Worm (Caenorhabditis elegans) whole organism, L3 larva: ENCODE results near the gene nhr-143.

Source experiments
- R02D3.7 ChIP-seq: fragments of 150-350 bp; optimal IDR thresholded peaks from 2 replicates; lab custom pipeline; 2014; ENCODE audit warnings: missing biosample characterization, missing genetic modification characterization
- aly-2 ChIP-seq: fragments of 150-350 bp; optimal IDR thresholded peaks from 2 replicates; lab custom pipeline; 2014; ENCODE audit warnings: missing biosample characterization, missing genetic modification characterization
- ceh-28 ChIP-seq: fragments of 150-350 bp; optimal IDR thresholded peaks from 2 replicates; lab custom pipeline; 2014; ENCODE audit warnings: missing biosample characterization, missing genetic modification reagents, missing genetic modification characterization
- ceh-9 ChIP-seq: sonication (generic microtip); optimal IDR thresholded peaks from 2 replicates; lab custom pipeline; 2018; ENCODE audit warnings: missing biosample characterization, missing genetic modification characterization
- egl-5 ChIP-seq: fragments of 150-350 bp; optimal IDR thresholded peaks from 2 replicates; lab custom pipeline; 2017; ENCODE audit warnings: missing biosample characterization, missing genetic modification reagents, missing genetic modification characterization, inconsistent platforms
- elt-2 ChIP-seq: sonication (generic microtip); optimal IDR thresholded peaks from 2 replicates; lab custom pipeline; 2016; ENCODE audit warnings: missing genetic modification reagents, mild to moderate bottlenecking, missing genetic modification characterization, missing compliant biosample characterization
- elt-3 ChIP-seq, 3 experiments: fragments of 150-350 bp in 1 of 3; sonication (generic microtip) in 2 of 3; optimal IDR thresholded peaks; 2 replicates in 2 of 3; 4 replicates in 1 of 3; lab custom pipeline; 2014 to 2017; ENCODE audit warnings: missing biosample characterization in 3 of 3, missing genetic modification characterization in 3 of 3
- fkh-10 ChIP-seq: sonication (generic microtip); optimal IDR thresholded peaks from 2 replicates; lab custom pipeline; 2017; ENCODE audit warnings: missing biosample characterization, missing genetic modification reagents, missing genetic modification characterization
- fkh-2 ChIP-seq: fragments of 150-350 bp; optimal IDR thresholded peaks from 2 replicates; lab custom pipeline; 2014; ENCODE audit warnings: missing biosample characterization, missing genetic modification reagents, missing genetic modification characterization
- fos-1 ChIP-seq: fragments of 150-350 bp; optimal IDR thresholded peaks from 2 replicates; lab custom pipeline; 2014; ENCODE audit warnings: missing biosample characterization, missing genetic modification characterization
- jun-1 ChIP-seq: fragments of 150-350 bp; optimal IDR thresholded peaks from 2 replicates; lab custom pipeline; 2014; ENCODE audit warnings: missing biosample characterization, missing genetic modification reagents, missing genetic modification characterization
- lin-39 ChIP-seq: fragments of 150-350 bp; optimal IDR thresholded peaks from 2 replicates; lab custom pipeline; 2018; ENCODE audit warnings: missing biosample characterization, missing genetic modification reagents, missing genetic modification characterization
- lsy-12 ChIP-seq: sonication (generic microtip); optimal IDR thresholded peaks from 2 replicates; lab custom pipeline; 2016; ENCODE audit warnings: mild to moderate bottlenecking, missing genetic modification characterization, missing compliant biosample characterization
- mdl-1 ChIP-seq: fragments of 150-350 bp; optimal IDR thresholded peaks from 2 replicates; lab custom pipeline; 2014; ENCODE audit warnings: missing biosample characterization, missing genetic modification characterization
- mml-1 ChIP-seq: fragments of 150-350 bp; sonication (generic microtip); optimal IDR thresholded peaks from 3 replicates; lab custom pipeline; 2014; ENCODE audit warnings: missing biosample characterization, missing genetic modification characterization
- nhr-12 ChIP-seq: fragments of 150-350 bp; optimal IDR thresholded peaks from 2 replicates; lab custom pipeline; 2014; ENCODE audit warnings: missing biosample characterization, missing genetic modification characterization
- nhr-23 ChIP-seq: fragments of 150-350 bp; optimal IDR thresholded peaks from 2 replicates; lab custom pipeline; 2014; ENCODE audit warnings: missing biosample characterization, missing genetic modification reagents, missing genetic modification characterization
- nhr-237 ChIP-seq: fragments of 150-350 bp; optimal IDR thresholded peaks from 2 replicates; lab custom pipeline; 2014; ENCODE audit warnings: missing biosample characterization, missing genetic modification characterization
- nhr-25 ChIP-seq: sonication (generic microtip); optimal IDR thresholded peaks from 2 replicates; lab custom pipeline; 2017; ENCODE audit warnings: missing biosample characterization, missing genetic modification characterization
- nhr-28 ChIP-seq: fragments of 150-350 bp; optimal IDR thresholded peaks from 2 replicates; lab custom pipeline; 2014; ENCODE audit warnings: missing biosample characterization, missing genetic modification characterization
- nhr-67 ChIP-seq: fragments of 150-350 bp; optimal IDR thresholded peaks from 2 replicates; lab custom pipeline; 2014; ENCODE audit warnings: missing biosample characterization, missing genetic modification characterization
- pha-4 ChIP-seq: fragments of 150-350 bp; optimal IDR thresholded peaks from 2 replicates; lab custom pipeline; 2014; ENCODE audit warnings: missing biosample characterization, missing genetic modification reagents, missing genetic modification characterization
- pqm-1 ChIP-seq: fragments of 150-350 bp; optimal IDR thresholded peaks from 2 replicates; lab custom pipeline; 2017; ENCODE audit warnings: missing biosample characterization, missing genetic modification characterization, inconsistent platforms
- sea-2 ChIP-seq: fragments of 150-350 bp; sonication (generic microtip); optimal IDR thresholded peaks from 4 replicates; lab custom pipeline; 2014; ENCODE audit warnings: missing biosample characterization, missing genetic modification reagents, missing genetic modification characterization
- skn-1 ChIP-seq: fragments of 150-350 bp; optimal IDR thresholded peaks from 2 replicates; lab custom pipeline; 2014; ENCODE audit warnings: missing biosample characterization, missing genetic modification characterization
- tbx-2 ChIP-seq: sonication (generic microtip); optimal IDR thresholded peaks from 2 replicates; lab custom pipeline; 2016; ENCODE audit warnings: mild to moderate bottlenecking, missing genetic modification characterization, missing compliant biosample characterization
- unc-39 ChIP-seq: sonication (generic microtip); optimal IDR thresholded peaks from 4 replicates; lab custom pipeline; 2017; ENCODE audit warnings: missing biosample characterization, missing genetic modification characterization

The nhr-143 gene

DNA sequence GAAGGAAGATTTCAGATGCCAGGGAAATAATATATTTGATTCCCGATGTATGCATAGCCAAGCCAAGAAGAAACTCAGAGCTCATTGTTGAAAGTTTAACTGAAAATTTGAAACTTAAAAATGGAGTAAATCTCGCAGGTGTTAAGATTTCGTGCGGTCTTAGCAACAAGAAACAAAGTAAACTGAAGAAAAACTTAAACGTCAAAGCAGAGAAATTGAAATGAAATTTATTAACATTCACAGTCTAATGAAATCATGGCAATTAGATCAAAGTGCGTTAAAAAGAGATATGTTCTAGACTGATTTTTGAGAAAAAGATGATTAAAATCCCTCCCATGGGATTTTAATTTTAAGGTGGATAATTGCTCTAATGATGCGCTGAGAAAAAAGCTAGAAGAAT, 6.1 kb upstream of the nhr-143 start, which contains the start of gene str-84:
TSS of gene str-84 (minus strand) at position 101 of the 400 bp plus-strand sequence.
- TF ChIP-seq elt-2 (tag; lab: Kevin White, UChicago) (no peak), tbx-2 (tag; lab: Kevin White, UChicago) (no peak), pqm-1 (no peak), unc-39 (tag; lab: Kevin White, UChicago) (no peak), elt-3 (tag; optimal IDR thresholded peaks at IDR 0.05; lab: Kevin White, UChicago) (no peak), nhr-237 (tag; lab: Kevin White, UChicago) (no peak)

DNA sequence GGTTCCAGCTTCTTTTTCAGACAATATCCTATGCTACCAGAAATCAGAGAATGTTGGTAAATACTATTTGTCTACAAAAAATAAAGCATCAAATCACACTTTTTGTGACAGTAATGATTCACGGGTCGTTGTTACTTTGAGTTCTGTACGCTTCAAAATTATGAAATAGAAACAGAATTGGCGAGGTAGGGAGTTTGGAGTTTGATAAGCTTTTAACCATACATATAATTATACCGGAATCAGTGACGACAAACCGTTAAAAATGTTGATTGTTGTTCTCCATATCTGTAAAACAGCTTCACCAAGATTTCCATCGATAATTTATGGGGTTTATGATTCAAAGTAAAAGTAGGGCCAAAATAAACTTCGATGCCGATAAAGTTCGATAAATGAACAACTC, 3.2 kb upstream of the nhr-143 start:
- TF ChIP-seq tbx-2 (tag; lab: Kevin White, UChicago) (no peak), elt-3 (tag; optimal IDR thresholded peaks at IDR 0.05; lab: Kevin White, UChicago) (no peak), pqm-1 (peak; percentile 55), elt-2 (tag; lab: Kevin White, UChicago) (peak; percentile 4)

DNA sequence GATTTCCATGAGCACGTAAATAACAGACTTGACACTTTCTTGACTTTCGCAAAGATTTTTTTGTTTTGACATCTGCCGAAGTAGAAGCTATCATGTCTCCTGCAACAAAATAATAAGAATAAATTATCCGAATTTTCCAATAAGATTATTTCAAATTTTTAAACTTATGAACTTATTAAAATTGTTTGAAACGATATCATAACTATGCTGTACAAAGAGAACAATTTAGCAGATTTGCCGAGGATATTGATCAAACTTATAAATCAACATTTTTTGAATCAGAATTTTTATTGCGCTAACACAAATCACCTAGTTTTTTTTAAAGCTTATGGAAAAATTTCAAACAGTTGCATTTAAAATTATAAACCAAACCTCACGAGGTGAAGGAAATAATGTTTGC, 2.5 kb downstream of the nhr-143 start, which contains the start of gene nhr-195:
TSS of gene nhr-195 (minus strand) at position 101 of the 400 bp plus-strand sequence.
- no peak for TF ChIP-seq ceh-9 (tag; lab: Kevin White, UChicago)
- no peak for TF ChIP-seq fkh-10 (GFP tag; lab: Kevin White, UChicago)
- no peak for TF ChIP-seq aly-2 (tag; lab: Kevin White, UChicago)
- no peak for TF ChIP-seq nhr-23 (tag; lab: Kevin White, UChicago)
- TF ChIP-seq nhr-28: no peak
- no peak for TF ChIP-seq mml-1 (tag; lab: Kevin White, UChicago)
- TF ChIP-seq elt-2 (tag; lab: Kevin White, UChicago): no peak
- TF ChIP-seq fkh-2 (tag; lab: Kevin White, UChicago): no peak
- TF ChIP-seq fos-1: no peak
- TF ChIP-seq nhr-12 (tag; lab: Kevin White, UChicago): no peak
- TF ChIP-seq, all 47 proteins: peak for 0

DNA sequence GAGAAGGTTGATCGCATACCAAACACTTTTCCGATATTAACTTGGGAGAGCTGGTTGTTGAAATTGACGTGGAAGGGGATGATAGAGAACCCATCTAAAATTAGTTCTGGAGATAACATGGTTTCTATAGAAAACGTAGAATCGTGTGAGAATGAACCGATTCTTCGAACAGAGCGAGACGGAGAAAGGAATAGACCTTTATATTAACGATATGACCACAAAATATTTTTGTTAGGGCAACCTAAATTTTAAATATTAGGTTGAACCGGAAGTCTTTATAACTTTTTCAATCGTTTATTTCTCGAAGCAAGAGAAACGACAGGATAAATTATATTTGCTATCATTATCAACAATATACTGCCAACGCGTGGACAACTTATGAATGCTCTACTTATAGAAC, 8.7 kb downstream of the nhr-143 start, which contains the start of gene nhr-219:
TSS of gene nhr-219 (minus strand) at position 101 of the 400 bp plus-strand sequence.
- TF ChIP-seq pqm-1 (no peak), mdl-1 (tag; lab: Kevin White, UChicago) (no peak), egl-5 (tag; lab: Kevin White, UChicago) (no peak), skn-1 (tag; lab: Kevin White, UChicago) (no peak), mml-1 (tag; lab: Kevin White, UChicago) (no peak), ceh-9 (tag; lab: Kevin White, UChicago) (no peak), unc-39 (tag; lab: Kevin White, UChicago) (no peak), R02D3.7 (tag; lab: Kevin White, UChicago) (no peak), ceh-28 (tag; lab: Kevin White, UChicago) (no peak), sea-2 (GFP tag; lab: Kevin White, UChicago) (no peak), lsy-12 (tag; lab: Kevin White, UChicago) (no peak), elt-2 (tag; lab: Kevin White, UChicago) (no peak), jun-1 (tag; lab: Kevin White, UChicago) (no peak), nhr-25 (tag; lab: Kevin White, UChicago) (no peak), lin-39 (tag; lab: Kevin White, UChicago) (no peak)

DNA sequence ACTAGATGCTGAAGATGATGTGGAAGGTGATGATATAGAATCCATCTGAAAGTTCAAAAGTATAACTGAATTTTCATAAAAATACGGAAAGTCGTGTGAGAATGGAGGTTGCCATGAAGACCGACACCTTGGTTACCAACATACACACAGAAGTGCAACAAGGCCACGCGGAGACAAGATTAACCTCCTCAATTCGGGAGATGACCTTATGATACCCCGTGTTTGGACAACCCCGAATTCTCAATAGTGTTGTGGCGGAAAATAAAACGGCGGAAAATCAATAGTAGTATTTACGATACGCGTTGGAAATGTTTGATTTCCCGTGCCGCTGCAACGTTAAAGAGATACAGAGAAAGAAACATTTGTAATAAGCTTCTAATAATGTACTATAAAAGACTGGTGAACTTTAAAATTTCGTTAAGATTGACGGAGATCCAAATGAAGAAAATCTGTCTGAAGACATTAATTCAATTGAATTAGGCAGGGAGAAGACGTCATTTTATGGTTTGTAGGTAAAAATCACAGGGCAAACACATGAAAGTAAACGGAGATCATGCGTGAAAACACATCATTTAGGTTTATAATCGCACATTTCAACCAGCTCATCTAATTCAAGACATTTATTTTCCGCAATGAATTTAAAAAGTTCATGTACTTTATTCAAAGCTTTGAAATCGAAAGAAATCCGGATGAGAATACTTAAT, 10.5 kb downstream of the nhr-143 start, which contains the start of gene nhr-44:
TSS of gene nhr-44 (minus strand) at position 51 of the 704 bp plus-strand sequence.
- TF ChIP-seq fkh-10 (GFP tag; lab: Kevin White, UChicago) (no peak), pha-4 (peak; percentile 46), nhr-67 (tag; lab: Kevin White, UChicago) (no peak), nhr-25 (tag; lab: Kevin White, UChicago) (peak; percentile 78)

DNA sequence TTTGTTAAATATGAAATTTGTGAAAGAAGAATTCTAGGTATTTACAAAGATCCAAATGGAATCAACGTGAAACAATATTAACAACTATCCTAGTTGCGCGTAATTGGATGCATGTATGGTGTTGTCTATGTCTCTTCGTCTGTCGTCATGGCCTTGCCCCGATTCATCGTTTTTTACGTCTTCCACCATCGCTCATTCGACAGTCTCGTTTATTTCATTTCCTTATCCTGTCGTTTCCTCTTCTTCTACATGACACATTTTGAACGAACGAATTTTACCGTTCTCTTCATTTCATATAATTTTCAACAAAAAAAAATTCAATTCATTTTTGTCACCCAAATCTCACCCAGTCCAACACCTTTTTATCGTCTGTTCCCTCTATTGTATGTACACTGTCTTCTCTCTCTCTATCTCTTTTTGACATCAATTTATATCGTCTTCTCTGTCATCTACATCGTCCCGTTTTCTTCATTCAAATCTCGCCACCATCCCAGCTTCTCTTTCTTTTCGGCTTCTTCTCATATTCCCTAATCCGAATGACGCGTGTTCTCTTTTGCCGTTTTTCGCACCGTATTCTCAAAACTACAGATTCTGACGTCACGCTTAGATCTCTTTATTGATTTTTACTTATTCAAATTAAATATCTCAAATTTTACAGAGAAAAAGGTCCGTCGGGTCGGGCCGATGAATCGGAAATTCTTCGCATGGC, 18.2 kb downstream of the nhr-143 start, which contains the start of gene ttc-17:
TSS of gene ttc-17 (plus strand) at position 659 of the 709 bp plus-strand sequence.
- TF ChIP-seq nhr-25 (tag; lab: Kevin White, UChicago) (peak; percentile 65), elt-3 (tag; optimal IDR thresholded peaks at IDR 0.05; lab: Kevin White, UChicago) (no peak)
